Worm (Caenorhabditis elegans): Measurements from ENCODE around the gene pcdr-1.

Gene pcdr-1

ce11 chrX:15704579-15705110 is 38.1 kb downstream of the pcdr-1 start (continued):
- TF ChIP-seq nhr-85 (tag) (peak; percentile 94), nhr-20 (tag; optimal IDR thresholded peaks at IDR 0.05) (peak; percentile 80), irx-1 (tag; optimal IDR thresholded peaks at IDR 0.05) (no peak), ceh-63 (GFP tag; optimal IDR thresholded peaks at IDR 0.05) (no peak), nhr-47 (tag; optimal IDR thresholded peaks at IDR 0.05) (peak; percentile 19), ceh-88 (GFP tag; IDR thresholded peaks at IDR 0.05) (no peak), swsn-7 (tag; optimal IDR thresholded peaks at IDR 0.05) (no peak), pqm-1 (tag; optimal IDR thresholded peaks at IDR 0.05) (no peak), lin-39 (tag; optimal IDR thresholded peaks at IDR 0.05) (no peak), ceh-90 (tag; optimal IDR thresholded peaks at IDR 0.05) (no peak), grh-1 (GFP tag; IDR thresholded peaks at IDR 0.05) (0 out of 2 replicates have a peak, but pooled peaks have one; percentile 44), ztf-11 (tag; optimal IDR thresholded peaks at IDR 0.05) (no peak), egl-13 (tag; optimal IDR thresholded peaks at IDR 0.05) (no peak), snu-23 (GFP tag; optimal IDR thresholded peaks at IDR 0.05) (peak; percentile 61), snpc-4 (tag; optimal IDR thresholded peaks at IDR 0.05) (no peak), fkh-10 (GFP tag; optimal IDR thresholded peaks at IDR 0.05) (no peak), aly-2 (tag; optimal IDR thresholded peaks at IDR 0.05) (no peak), xbp-1 (tag; optimal IDR thresholded peaks at IDR 0.05) (no peak), ceh-8 (GFP tag; optimal IDR thresholded peaks at IDR 0.05) (no peak), ama-1 (optimal IDR thresholded peaks at IDR 0.05) (no peak), efl-1 (optimal IDR thresholded peaks at IDR 0.05) (no peak), efl-1 (GFP tag; optimal IDR thresholded peaks at IDR 0.05 in 1 of 2) (peak in 1 of 2 experiments; percentile 33), aha-1 (tag; optimal IDR thresholded peaks at IDR 0.05) (no peak), hpl-2 (GFP tag; optimal IDR thresholded peaks at IDR 0.05) (no peak), ztf-4 (tag; optimal IDR thresholded peaks at IDR 0.05) (no peak), elt-3 (tag; optimal IDR thresholded peaks at IDR 0.05) (peak in 5 of 6 experiments; percentile 78 to 93 (median 91)), efl-3 (GFP tag; optimal IDR thresholded peaks at IDR 0.05) (no peak), fkh-4 (tag; optimal IDR thresholded peaks at IDR 0.05; ENCODE audit: borderline replicate concordance) (no peak), nhr-76 (tag; optimal IDR thresholded peaks at IDR 0.05) (no peak), hlh-17 (GFP tag; optimal IDR thresholded peaks at IDR 0.05; ENCODE audit: borderline replicate concordance) (no peak), fos-1 (tag; optimal IDR thresholded peaks at IDR 0.05) (no peak), blmp-1 (tag; optimal IDR thresholded peaks at IDR 0.05) (peak; percentile 10), sup-37 (GFP tag; optimal IDR thresholded peaks at IDR 0.05) (no peak), lin-35 (GFP tag; optimal IDR thresholded peaks at IDR 0.05) (peak in 1 of 2 experiments; percentile 33), unc-86 (tag; optimal IDR thresholded peaks at IDR 0.05) (no peak)

ce11 chrX:15706108-15706676 is 39.6 kb downstream of the pcdr-1 start:
- TF ChIP-seq nhr-90 (tag; optimal IDR thresholded peaks at IDR 0.05; ENCODE audit: poor library complexity): peak; percentile 44
- TF ChIP-seq rnt-1 (tag; optimal IDR thresholded peaks at IDR 0.05): peak; percentile 23
- peak; percentile 77 for TF ChIP-seq nhr-20 (tag; optimal IDR thresholded peaks at IDR 0.05)
- TF ChIP-seq hlh-17 (GFP tag; optimal IDR thresholded peaks at IDR 0.05; ENCODE audit: borderline replicate concordance): no peak
- no peak for TF ChIP-seq nhr-12 (tag; optimal IDR thresholded peaks at IDR 0.05)
- peak; percentile 8 to 38 for TF ChIP-seq lsy-2 (tag; optimal IDR thresholded peaks at IDR 0.05)
- peak; percentile 17 for TF ChIP-seq mep-1 (tag; optimal IDR thresholded peaks at IDR 0.05)
- peak in 1 of 2 experiments; percentile 62 for TF ChIP-seq mdl-1 (tag; optimal IDR thresholded peaks at IDR 0.05)
- TF ChIP-seq nhr-71 (tag; optimal IDR thresholded peaks at IDR 0.05): peak; percentile 75
- no peak for TF ChIP-seq skn-1 (tag; optimal IDR thresholded peaks at IDR 0.05)
- peak; percentile 50 for TF ChIP-seq blmp-1 (tag; optimal IDR thresholded peaks at IDR 0.05)
- TF ChIP-seq vab-15 (tag; optimal IDR thresholded peaks at IDR 0.05): peak; percentile 87
- TF ChIP-seq swsn-7 (tag; optimal IDR thresholded peaks at IDR 0.05): no peak
- TF ChIP-seq grh-1 (GFP tag; IDR thresholded peaks at IDR 0.05): no peak
- TF ChIP-seq xbp-1 (tag; optimal IDR thresholded peaks at IDR 0.05): peak; percentile 6
- peak; percentile 45 for TF ChIP-seq mef-2 (tag; optimal IDR thresholded peaks at IDR 0.05)
- peak; percentile 97 for TF ChIP-seq nhr-85 (tag)
- TF ChIP-seq ceh-8 (GFP tag; optimal IDR thresholded peaks at IDR 0.05): no peak
- peak; percentile 72 for TF ChIP-seq lin-14 (GFP tag; optimal IDR thresholded peaks at IDR 0.05)
- TF ChIP-seq lin-39 (tag; optimal IDR thresholded peaks at IDR 0.05): no peak
- TF ChIP-seq C16A3.4 (tag; optimal IDR thresholded peaks at IDR 0.05): no peak
- no peak for TF ChIP-seq C34B4.2 (tag; optimal IDR thresholded peaks at IDR 0.05)
- TF ChIP-seq snu-23 (GFP tag; optimal IDR thresholded peaks at IDR 0.05): peak; percentile 57
- TF ChIP-seq ceh-63 (GFP tag; optimal IDR thresholded peaks at IDR 0.05): no peak
- TF ChIP-seq nhr-47 (tag; optimal IDR thresholded peaks at IDR 0.05): peak; percentile 20
- peak in 1 of 2 experiments; percentile 57 for TF ChIP-seq lin-35 (GFP tag; optimal IDR thresholded peaks at IDR 0.05)
- no peak for TF ChIP-seq lin-15B (tag; optimal IDR thresholded peaks at IDR 0.05)
- no peak for TF ChIP-seq C04F5.9 (tag; optimal IDR thresholded peaks at IDR 0.05)
- no peak for TF ChIP-seq aly-2 (tag; optimal IDR thresholded peaks at IDR 0.05)
- no peak for TF ChIP-seq lin-13 (GFP tag; optimal IDR thresholded peaks at IDR 0.05)
